Fruit fly (Drosophila melanogaster): ENCODE measurements around the gene Klp3A.
A peak's percentile ranks its signal among the peaks of the same experiment; 100 is the strongest.

Gene Klp3A

DNA sequence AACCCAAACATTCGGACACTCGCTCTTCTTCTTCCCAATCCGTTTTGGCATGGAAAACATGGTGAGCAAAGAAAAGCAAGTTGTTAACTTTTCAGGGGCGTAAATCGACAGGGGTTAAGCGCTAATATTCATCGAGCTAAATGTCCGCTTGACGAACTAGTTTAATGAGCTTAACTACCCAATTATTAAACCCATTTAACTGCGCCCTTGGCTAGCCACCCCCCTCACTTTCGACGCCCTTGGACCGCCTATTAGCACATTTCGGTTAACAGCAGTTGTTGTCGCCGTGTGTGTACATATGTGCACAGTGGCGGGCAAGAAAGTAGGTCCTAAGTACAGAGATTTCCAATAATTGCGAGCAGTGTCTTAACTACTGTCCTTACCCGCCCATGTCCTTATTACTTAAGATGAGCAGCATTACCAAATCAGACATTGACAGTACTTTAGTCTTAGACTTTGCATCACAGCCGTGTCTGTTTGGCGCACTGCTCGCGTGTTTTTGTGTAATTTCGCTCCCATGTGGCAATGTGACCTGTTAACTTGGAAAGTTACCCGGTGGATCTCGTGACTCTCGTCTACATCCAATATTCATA lies 14.3 kb downstream of the Klp3A start (continued):
- TF ChIP-seq CG2120 (GFP tag; optimal IDR thresholded peaks at IDR 0.05) (peak; percentile 99), zen (tag; optimal IDR thresholded peaks at IDR 0.05) (peak; percentile 68), shn (GFP tag; optimal IDR thresholded peaks at IDR 0.05) (peak; percentile 95), nau (GFP tag; optimal IDR thresholded peaks at IDR 0.05) (peak; percentile 76), hbn (GFP tag; IDR thresholded peaks at IDR 0.05; ENCODE audit: partially characterized antibody) (no peak), Xrp1 (GFP tag; IDR thresholded peaks at IDR 0.05) (peak; percentile 90), cad (GFP tag; optimal IDR thresholded peaks at IDR 0.05) (no peak), ftz-f1 (GFP tag; optimal IDR thresholded peaks at IDR 0.05) (peak; percentile 78), mld (GFP tag; IDR thresholded peaks at IDR 0.05; ENCODE audit: partially characterized antibody) (no peak), dmrt11E (tag; optimal IDR thresholded peaks at IDR 0.05) (peak; percentile 53), lbe (GFP tag; optimal IDR thresholded peaks at IDR 0.05) (peak; percentile 91), lov (optimal IDR thresholded peaks at IDR 0.05) (no peak), lov (GFP tag; IDR thresholded peaks at IDR 0.05) (0 out of 3 replicates have a peak, but pooled peaks have one; percentile 58), CG30431 (GFP tag; optimal IDR thresholded peaks at IDR 0.05) (peak; percentile 90), CG30020 (tag; optimal IDR thresholded peaks at IDR 0.05) (peak; percentile 21), maf-S (GFP tag; optimal IDR thresholded peaks at IDR 0.05) (peak; percentile 91), CG16863 (GFP tag; optimal IDR thresholded peaks at IDR 0.05) (peak; percentile 92), h (optimal IDR thresholded peaks at IDR 0.05) (no peak), wor (GFP tag; IDR thresholded peaks at IDR 0.05) (peak; percentile 72), Dek (tag; optimal IDR thresholded peaks at IDR 0.05) (peak; percentile 91), Max (GFP tag; optimal IDR thresholded peaks at IDR 0.05) (peak; percentile 79), CG10565 (GFP tag; optimal IDR thresholded peaks at IDR 0.05) (peak; percentile 13), CG4730 (GFP tag; IDR thresholded peaks at IDR 0.05) (peak; percentile 88), D19A (tag; optimal IDR thresholded peaks at IDR 0.05) (peak; percentile 67), HLH54F (GFP tag; optimal IDR thresholded peaks at IDR 0.05) (peak; percentile 97), Nf-YB (GFP tag; optimal IDR thresholded peaks at IDR 0.05) (peak; percentile 54), grn (GFP tag; optimal IDR thresholded peaks at IDR 0.05) (no peak), NC2α (GFP tag; optimal IDR thresholded peaks at IDR 0.05) (peak; percentile 68), Gug (GFP tag; IDR thresholded peaks at IDR 0.05) (peak; percentile 97), onecut (GFP tag; IDR thresholded peaks at IDR 0.05) (peak; percentile 74), Mad (GFP tag; optimal IDR thresholded peaks at IDR 0.05) (peak; percentile 90), Camta (GFP tag; optimal IDR thresholded peaks at IDR 0.05) (peak; percentile 75), CG7271 (tag; optimal IDR thresholded peaks at IDR 0.05) (no peak), Dfd (GFP tag; optimal IDR thresholded peaks at IDR 0.05) (no peak), schlank (tag; optimal IDR thresholded peaks at IDR 0.05) (peak; percentile 94), CG13296 (GFP tag; optimal IDR thresholded peaks at IDR 0.05) (peak; percentile 83), Ssrp (tag; optimal IDR thresholded peaks at IDR 0.05) (peak; percentile 84), CG10462 (GFP tag; optimal IDR thresholded peaks at IDR 0.05) (peak; percentile 60), CG7372 (GFP tag; IDR thresholded peaks at IDR 0.05) (peak; percentile 90), Bdp1 (GFP tag; optimal IDR thresholded peaks at IDR 0.05) (peak; percentile 82), CG12219 (GFP tag; optimal IDR thresholded peaks at IDR 0.05) (peak; percentile 79), dm (GFP tag; optimal IDR thresholded peaks at IDR 0.05) (peak; percentile 87), Ravus (GFP tag; IDR thresholded peaks at IDR 0.05) (peak; percentile 70), Drgx (GFP tag; IDR thresholded peaks at IDR 0.05) (peak; percentile 97), slbo (GFP tag; IDR thresholded peaks at IDR 0.05) (peak; percentile 98), CG3281 (GFP tag; optimal IDR thresholded peaks at IDR 0.05) (peak; percentile 92), CG8478 (optimal IDR thresholded peaks at IDR 0.05) (no peak), HmgZ (tag; optimal IDR thresholded peaks at IDR 0.05) (peak; percentile 95), MTF-1 (GFP tag; optimal IDR thresholded peaks at IDR 0.05; ENCODE audit: borderline replicate concordance) (peak; percentile 76), Gsc (GFP tag; IDR thresholded peaks at IDR 0.05) (peak; percentile 77), CG15073 (GFP tag; optimal IDR thresholded peaks at IDR 0.05) (peak; percentile 49), tna (GFP tag; IDR thresholded peaks at IDR 0.05; ENCODE audit: partially characterized antibody) (no peak)

Measured in whole organism, embryonic.